Worm (Caenorhabditis elegans): ENCODE results near the gene ceh-99.

The ceh-99 gene

ce11 chrII:12519616-12520015 lies at the start of gene ceh-99:
Gene ceh-99 (plus strand): TSS chrII:12519981.
- TF ChIP-seq nhr-10 (tag; optimal IDR thresholded peaks at IDR 0.05) (no peak), ztf-7 (tag; optimal IDR thresholded peaks at IDR 0.05) (no peak), F10B5.3 (tag; optimal IDR thresholded peaks at IDR 0.05) (no peak), jun-1 (tag; optimal IDR thresholded peaks at IDR 0.05) (no peak), attf-4 (tag; optimal IDR thresholded peaks at IDR 0.05) (no peak)

- TF ChIP-seq unc-62 (GFP tag; optimal IDR thresholded peaks at IDR 0.05 in 1 of 2) (peak in 1 of 2 experiments; percentile 21), unc-62 (tag; optimal IDR thresholded peaks at IDR 0.05) (no peak), fkh-10 (GFP tag; optimal IDR thresholded peaks at IDR 0.05) (no peak)
Observed at ce11 chrII:12471138-12471855, 48.5 kb upstream of the ceh-99 start, which contains the start of the genes F15A4.5 and phat-8. Gene F15A4.5 (minus strand): TSS chrII:12471238. Gene phat-8 (plus strand): TSS chrII:12471805.

DNA sequence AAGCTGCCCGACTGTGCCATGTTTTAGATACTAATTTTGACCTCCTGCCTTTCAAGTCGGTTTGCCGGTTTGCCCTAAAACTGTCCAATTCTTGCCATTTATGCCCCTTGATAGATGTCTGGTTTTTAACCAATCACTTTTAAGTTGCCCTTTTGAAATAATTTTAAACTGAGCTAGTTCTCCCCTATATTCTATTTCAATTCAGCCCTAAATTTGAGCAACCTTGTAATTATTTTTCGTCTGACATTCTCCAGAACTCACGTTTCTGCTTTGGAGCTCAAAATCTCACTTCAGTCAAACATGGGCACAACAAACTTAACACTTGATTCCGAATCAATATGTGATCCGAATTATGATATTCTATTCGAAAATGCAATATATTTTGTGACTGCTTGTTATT lies 46.4 kb upstream of the ceh-99 start, which contains the start of gene srg-17:
srg-17 (plus strand) TSS at position 301 of the 400 bp plus-strand sequence.
- peak; percentile 72 for TF ChIP-seq aha-1 (tag)
- TF ChIP-seq nhr-28 (tag; optimal IDR thresholded peaks at IDR 0.05), result no peak
- no peak for TF ChIP-seq aly-2 (tag; optimal IDR thresholded peaks at IDR 0.05)
- no peak for TF ChIP-seq dmd-6 (GFP tag; IDR thresholded peaks at IDR 0.05)
- no peak for TF ChIP-seq lin-38 (GFP tag; IDR thresholded peaks at IDR 0.05)
- no peak for TF ChIP-seq sdz-12 (GFP tag; optimal IDR thresholded peaks at IDR 0.05)

DNA sequence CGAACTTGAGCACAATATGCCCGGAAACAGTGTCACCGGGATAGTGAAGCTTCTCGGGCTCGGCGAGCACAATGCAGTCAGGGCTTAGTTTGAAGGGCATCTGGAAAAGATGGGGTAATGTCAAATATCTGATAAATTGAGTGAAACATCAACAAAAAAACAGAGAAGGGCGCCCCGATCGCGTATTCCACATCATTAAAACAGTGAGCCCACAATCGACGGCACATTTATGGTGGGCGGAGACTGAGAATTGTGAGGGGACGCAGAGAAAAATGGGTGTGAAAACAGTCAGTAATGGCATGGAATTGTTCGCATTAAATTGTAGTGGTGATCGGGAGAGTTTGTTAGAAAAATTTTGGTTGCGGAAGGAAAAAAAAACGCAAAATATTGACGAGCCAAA lies 39.0 kb upstream of the ceh-99 start, which contains the start of gene arrd-9:
arrd-9 (minus strand) TSS at position 101 of the 400 bp plus-strand sequence.
- TF ChIP-seq cey-2 (tag; optimal IDR thresholded peaks at IDR 0.05; ENCODE audit: borderline replicate concordance, insufficient read depth) (no peak), nhr-6 (tag; optimal IDR thresholded peaks at IDR 0.05) (no peak), unc-39 (tag; optimal IDR thresholded peaks at IDR 0.05) (no peak), tag-97 (GFP tag; IDR thresholded peaks at IDR 0.05) (no peak), F10B5.3 (tag; optimal IDR thresholded peaks at IDR 0.05) (no peak), Y105C5A.15 (GFP tag; IDR thresholded peaks at IDR 0.05) (no peak), egl-43 (GFP tag; IDR thresholded peaks at IDR 0.05) (no peak), hif-1 (tag; optimal IDR thresholded peaks at IDR 0.05) (no peak), R02D3.7 (tag; optimal IDR thresholded peaks at IDR 0.05) (no peak), lin-1 (GFP tag; IDR thresholded peaks at IDR 0.05) (no peak), tra-1 (GFP tag; IDR thresholded peaks at IDR 0.05) (no peak), ztf-11 (tag; optimal IDR thresholded peaks at IDR 0.05) (no peak), dmd-6 (GFP tag; IDR thresholded peaks at IDR 0.05) (no peak), ceh-44 (GFP tag; IDR thresholded peaks at IDR 0.05) (no peak), nhr-48 (tag; optimal IDR thresholded peaks at IDR 0.05) (no peak), madf-9 (GFP tag; conservative IDR thresholded peaks at IDR 0.05) (no peak), unc-130 (GFP tag; optimal IDR thresholded peaks at IDR 0.05) (no peak)

DNA sequence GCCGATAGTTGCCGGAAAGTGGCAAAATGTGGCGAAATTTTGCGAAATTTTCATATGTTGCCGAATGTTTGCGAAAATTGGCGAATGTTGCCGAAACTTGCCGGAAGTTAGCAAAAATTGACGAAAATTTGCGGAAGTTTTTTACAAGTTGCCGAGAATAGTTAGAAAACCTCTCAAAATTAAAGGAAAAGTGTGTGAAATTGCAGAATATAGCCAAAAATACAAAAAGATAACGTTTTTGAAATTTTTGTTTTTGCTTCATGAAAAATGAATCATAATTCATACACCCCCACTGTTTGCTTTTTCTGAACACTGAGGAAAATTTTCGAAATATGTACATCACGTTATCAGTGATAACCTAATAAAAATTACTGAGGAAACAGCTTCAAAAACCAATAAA lies 38.1 kb upstream of the ceh-99 start:
- TF ChIP-seq madf-5 (GFP tag; IDR thresholded peaks at IDR 0.05) (no peak), nhr-6 (tag; optimal IDR thresholded peaks at IDR 0.05) (no peak), unc-62 (GFP tag; optimal IDR thresholded peaks at IDR 0.05 in 1 of 2) (no peak), unc-62 (tag; optimal IDR thresholded peaks at IDR 0.05) (no peak), ceh-62 (tag; optimal IDR thresholded peaks at IDR 0.05) (no peak), ceh-20 (GFP tag; IDR thresholded peaks at IDR 0.05) (no peak), mep-1 (tag; optimal IDR thresholded peaks at IDR 0.05) (no peak), dpl-1 (GFP tag; optimal IDR thresholded peaks at IDR 0.05) (no peak), nhr-237 (tag; optimal IDR thresholded peaks at IDR 0.05) (no peak), dmd-9 (GFP tag; IDR thresholded peaks at IDR 0.05) (no peak), duxl-1 (tag; optimal IDR thresholded peaks at IDR 0.05; ENCODE audit: poor library complexity) (no peak), madf-9 (GFP tag; conservative IDR thresholded peaks at IDR 0.05) (no peak)
